Worm (Caenorhabditis elegans) whole organism, L3 larva: ENCODE measurements around the gene F21G4.6.

ENCODE experiments used
- aly-2 ChIP-seq: fragments of 150-350 bp; optimal IDR thresholded peaks from 2 replicates; lab custom pipeline; 2014; ENCODE audit warnings: missing biosample characterization, missing genetic modification characterization
- pha-4 ChIP-seq: fragments of 150-350 bp; optimal IDR thresholded peaks from 2 replicates; lab custom pipeline; 2014; ENCODE audit warnings: missing biosample characterization, missing genetic modification reagents, missing genetic modification characterization

DNA sequence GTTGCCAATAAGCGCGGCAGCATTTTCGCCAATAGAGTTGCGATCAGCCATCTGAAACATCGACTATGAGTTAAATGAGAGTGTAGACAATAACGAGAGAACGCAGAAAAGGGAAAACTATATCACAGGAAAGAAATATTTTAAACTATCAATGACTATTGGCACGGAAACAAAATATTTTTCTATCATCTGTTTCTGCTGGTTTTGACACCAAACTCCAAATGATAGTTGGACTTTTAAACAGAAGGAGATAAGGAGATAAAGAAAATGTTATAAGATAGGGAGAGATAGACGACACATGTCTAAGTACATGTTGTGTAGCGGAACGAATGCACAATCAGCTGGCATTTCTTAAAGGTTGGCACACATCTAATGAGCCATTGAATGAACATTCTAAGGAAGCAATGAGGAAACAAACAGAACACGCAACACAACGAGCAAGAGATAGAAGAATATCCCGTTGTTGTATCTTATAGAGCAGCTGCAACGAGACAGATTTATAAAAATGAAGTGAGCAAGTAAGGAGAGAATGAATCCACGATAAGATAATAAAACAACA, 37.3 kb upstream of the F21G4.6 start, which contains the start of gene cysl-1:
- TF ChIP-seq pha-4 (tag; lab: Kevin White, UChicago): no peak
- TF ChIP-seq aly-2 (tag; lab: Kevin White, UChicago): no peak
